Fruit fly (Drosophila melanogaster) whole organism, embryonic: ENCODE data around the gene CG10651.

Source experiments
- Antp ChIP-seq: fragments of 200-800 bp; sonication (Bioruptor generic); optimal IDR thresholded peaks from 3 replicates; lab custom pipeline; 2016; ENCODE audit warnings: missing biosample characterization, missing genetic modification characterization
- Blimp-1 ChIP-seq: fragments of 200-800 bp; sonication (Bioruptor generic); optimal IDR thresholded peaks from 3 replicates; lab custom pipeline; 2018; ENCODE audit warnings: missing biosample characterization, missing genetic modification characterization, mild to moderate bottlenecking, moderate library complexity, missing genetic modification reagents
- BtbVII ChIP-seq: fragments of 200-800 bp; sonication (Bioruptor generic); optimal IDR thresholded peaks from 3 replicates; lab custom pipeline; 2017; ENCODE audit warnings: missing biosample characterization, mild to moderate bottlenecking, missing genetic modification characterization
- CG11398 ChIP-seq: fragments of 200-800 bp; sonication (Bioruptor generic); optimal IDR thresholded peaks from 2 replicates; lab custom pipeline; 2016; ENCODE audit warnings: missing biosample characterization, missing genetic modification characterization
- CG11456 ChIP-seq: fragments of 200-800 bp; sonication (Bioruptor generic); IDR thresholded peaks from 3 replicates; pipeline ENCODE4 v1.3.6; 2022; ENCODE audit warnings: missing biosample characterization, missing genetic modification characterization
- CG11504 ChIP-seq: fragments of 200-800 bp; sonication (Bioruptor generic); optimal IDR thresholded peaks from 3 replicates; lab custom pipeline; 2019; ENCODE audit warnings: missing biosample characterization, mild to moderate bottlenecking, missing genetic modification characterization, moderate library complexity
- CG13894 ChIP-seq: fragments of 200-800 bp; sonication (Bioruptor generic); optimal IDR thresholded peaks from 3 replicates; lab custom pipeline; 2018; ENCODE audit warnings: missing biosample characterization, mild to moderate bottlenecking, missing genetic modification characterization, moderate library complexity
- CG15514 ChIP-seq: fragments of 200-800 bp; sonication (Bioruptor generic); optimal IDR thresholded peaks from 3 replicates; lab custom pipeline; 2017; ENCODE audit warnings: missing biosample characterization, missing genetic modification characterization, mild to moderate bottlenecking, moderate library complexity, missing genetic modification reagents
- CG1603 ChIP-seq: fragments of 200-800 bp; sonication (Bioruptor generic); optimal IDR thresholded peaks from 2 replicates; lab custom pipeline; 2019; ENCODE audit warnings: missing biosample characterization, mild to moderate bottlenecking, missing genetic modification characterization, moderate library complexity
- CG16779 ChIP-seq: fragments of 200-800 bp; sonication (Bioruptor generic); IDR thresholded peaks from 2 replicates; pipeline ENCODE4 v1.3.6; 2022; ENCODE audit warnings: missing biosample characterization, missing genetic modification characterization
- CG2120 ChIP-seq: fragments of 200-800 bp; sonication (Bioruptor generic); optimal IDR thresholded peaks from 3 replicates; lab custom pipeline; 2016; ENCODE audit warnings: missing biosample characterization, missing genetic modification characterization
- CG2199 ChIP-seq: fragments of 200-800 bp; sonication (Bioruptor generic); IDR thresholded peaks from 3 replicates; pipeline ENCODE4 v1.3.6; 2022; ENCODE audit warnings: missing biosample characterization, missing genetic modification characterization
- CG30020 ChIP-seq: fragments of 200-800 bp; optimal IDR thresholded peaks from 2 replicates; lab custom pipeline; 2019; ENCODE audit warnings: missing biosample characterization, mild to moderate bottlenecking, missing genetic modification characterization, moderate library complexity
- CG32532 ChIP-seq: fragments of 200-800 bp; sonication (Bioruptor generic); IDR thresholded peaks from 2 replicates; pipeline ENCODE4 v1.3.6; 2022; ENCODE audit warnings: missing biosample characterization, missing genetic modification characterization
- CG3281 ChIP-seq: fragments of 200-800 bp; sonication (Bioruptor generic); optimal IDR thresholded peaks from 3 replicates; lab custom pipeline; 2017; ENCODE audit warnings: missing biosample characterization, mild to moderate bottlenecking, missing genetic modification characterization
- CG3838 ChIP-seq: fragments of 200-800 bp; sonication (Bioruptor generic); optimal IDR thresholded peaks from 3 replicates; lab custom pipeline; 2016; ENCODE audit warnings: missing biosample characterization, missing genetic modification characterization
- CG4360 ChIP-seq: fragments of 200-800 bp; sonication (Bioruptor generic); IDR thresholded peaks from 2 replicates; pipeline ENCODE4 v1.3.6; 2022; ENCODE audit warnings: missing biosample characterization, missing genetic modification characterization
- CG8765 ChIP-seq: fragments of 200-800 bp; sonication (Bioruptor generic); IDR thresholded peaks from 2 replicates; pipeline ENCODE4 v1.3.6; 2022; ENCODE audit warnings: missing biosample characterization, missing genetic modification characterization
- CG9932 ChIP-seq: fragments of 200-800 bp; sonication (Bioruptor generic); IDR thresholded peaks from 2 replicates; pipeline ENCODE4 v1.3.6; 2022; ENCODE audit warnings: missing biosample characterization, missing genetic modification characterization
- CTCF ChIP-seq: fragments of 200-800 bp; sonication (Bioruptor generic); optimal IDR thresholded peaks from 2 replicates; lab custom pipeline; 2017; ENCODE audit warnings: missing biosample characterization, mild to moderate bottlenecking, missing genetic modification characterization, moderate library complexity
- Dfd ChIP-seq, 2 experiments: fragments of >200 bp; optimal IDR thresholded peaks; 2 replicates each; lab custom pipeline; 2017; ENCODE audit warnings: missing biosample characterization in 2 of 2, missing genetic modification characterization in 2 of 2
- Dp ChIP-seq: fragments of 200-800 bp; sonication (Bioruptor generic); optimal IDR thresholded peaks from 2 replicates; lab custom pipeline; 2018; ENCODE audit warnings: missing biosample characterization, mild to moderate bottlenecking, missing genetic modification characterization, moderate library complexity
- E2f2 ChIP-seq: fragments of 200-800 bp; sonication (Bioruptor generic); IDR thresholded peaks from 2 replicates; pipeline ENCODE4 v1.3.6; 2022; ENCODE audit warnings: missing biosample characterization, missing genetic modification characterization
- Ets65A ChIP-seq: fragments of 200-800 bp; sonication (Bioruptor generic); peaks from one replicate; lab custom pipeline; 2016; ENCODE audit warnings: missing biosample characterization, missing genetic modification characterization
- Myb ChIP-seq: fragments of 200-800 bp; sonication (Bioruptor generic); optimal IDR thresholded peaks from 2 replicates; lab custom pipeline; 2016; ENCODE audit warnings: missing biosample characterization, missing genetic modification characterization
- Ravus ChIP-seq: fragments of 200-800 bp; sonication (Bioruptor generic); IDR thresholded peaks from 2 replicates; pipeline ENCODE4 v1.3.6; 2022; ENCODE audit warnings: missing biosample characterization, missing genetic modification characterization
- YL-1 ChIP-seq: fragments of 200-800 bp; sonication (Bioruptor generic); optimal IDR thresholded peaks from 3 replicates; lab custom pipeline; 2017; ENCODE audit warnings: missing biosample characterization, mild to moderate bottlenecking, missing genetic modification characterization
- amos ChIP-seq: fragments of 200-800 bp; sonication (Bioruptor generic); IDR thresholded peaks from 2 replicates; pipeline ENCODE4 v1.3.6; 2022; ENCODE audit warnings: missing biosample characterization, missing genetic modification characterization; ENCODE audit not compliant: partially characterized antibody
- ase ChIP-seq: fragments of 200-800 bp; sonication (Bioruptor generic); IDR thresholded peaks from 3 replicates; pipeline ENCODE4 v1.3.6; 2022; ENCODE audit warnings: missing biosample characterization, missing genetic modification characterization
- bbx ChIP-seq: fragments of 200-800 bp; sonication (Bioruptor generic); IDR thresholded peaks from 2 replicates; pipeline ENCODE4 v1.3.6; 2022; ENCODE audit warnings: missing biosample characterization, missing genetic modification characterization; ENCODE audit not compliant: partially characterized antibody
- bcd ChIP-seq: fragments of 200-800 bp; sonication (Bioruptor generic); optimal IDR thresholded peaks from 2 replicates; lab custom pipeline; 2017; ENCODE audit warnings: missing biosample characterization, mild to moderate bottlenecking, missing genetic modification characterization
- cg ChIP-seq: fragments of 200-800 bp; sonication (Bioruptor generic); optimal IDR thresholded peaks from 3 replicates; lab custom pipeline; 2019; ENCODE audit warnings: missing biosample characterization, mild to moderate bottlenecking, missing genetic modification characterization, moderate library complexity
- chn ChIP-seq: fragments of 200-800 bp; sonication (Bioruptor generic); optimal IDR thresholded peaks from 2 replicates; lab custom pipeline; 2016; ENCODE audit warnings: missing biosample characterization, missing genetic modification characterization
- da ChIP-seq: fragments of 200-800 bp; sonication (Bioruptor generic); optimal IDR thresholded peaks from 2 replicates; lab custom pipeline; 2016; ENCODE audit warnings: missing biosample characterization, missing genetic modification characterization
- dmrt11E ChIP-seq: fragments of 200-800 bp; sonication (Bioruptor generic); optimal IDR thresholded peaks from 3 replicates; lab custom pipeline; 2018; ENCODE audit warnings: missing biosample characterization, mild to moderate bottlenecking, missing genetic modification characterization, moderate library complexity
- dpn ChIP-seq, 2 experiments: fragments of 200-800 bp; sonication (Bioruptor generic); optimal IDR thresholded peaks; 3 replicates each; lab custom pipeline; 2016; ENCODE audit warnings: missing biosample characterization in 2 of 2, missing genetic modification characterization in 2 of 2
- fd3F ChIP-seq: fragments of 200-800 bp; sonication (Bioruptor generic); optimal IDR thresholded peaks from 2 replicates; lab custom pipeline; 2018; ENCODE audit warnings: missing biosample characterization, mild to moderate bottlenecking, missing genetic modification characterization, moderate library complexity
- fd64A ChIP-seq: fragments of 200-800 bp; sonication (Bioruptor generic); optimal IDR thresholded peaks from 3 replicates; lab custom pipeline; 2018; ENCODE audit warnings: missing biosample characterization, mild to moderate bottlenecking, missing genetic modification characterization
- gcm ChIP-seq: fragments of 200-800 bp; sonication (Bioruptor generic); optimal IDR thresholded peaks from 2 replicates; lab custom pipeline; 2019; ENCODE audit warnings: missing biosample characterization, mild to moderate bottlenecking, missing genetic modification characterization, moderate library complexity
- ham ChIP-seq: fragments of 200-800 bp; sonication (Bioruptor generic); IDR thresholded peaks from 2 replicates; pipeline ENCODE4 v1.3.6; 2022; ENCODE audit warnings: missing biosample characterization, missing genetic modification characterization
- hb ChIP-seq: fragments of 200-800 bp; sonication (Bioruptor generic); IDR thresholded peaks from 3 replicates; pipeline ENCODE4 v1.3.6; 2022; ENCODE audit warnings: missing biosample characterization, missing genetic modification characterization; ENCODE audit not compliant: partially characterized antibody
- her ChIP-seq: fragments of 200-800 bp; sonication (Bioruptor generic); optimal IDR thresholded peaks from 2 replicates; lab custom pipeline; 2016; ENCODE audit warnings: missing biosample characterization, missing genetic modification characterization
- lilli ChIP-seq: fragments of 200-800 bp; sonication (Bioruptor generic); optimal IDR thresholded peaks from 3 replicates; lab custom pipeline; 2016; ENCODE audit warnings: missing biosample characterization, missing genetic modification characterization
- lmd ChIP-seq: fragments of 200-800 bp; sonication (Bioruptor generic); IDR thresholded peaks from 2 replicates; pipeline ENCODE4 v1.3.6; 2022; ENCODE audit warnings: missing biosample characterization, missing genetic modification characterization
- nau ChIP-seq: fragments of 200-800 bp; sonication (Bioruptor generic); optimal IDR thresholded peaks from 3 replicates; lab custom pipeline; 2017; ENCODE audit warnings: missing biosample characterization, mild to moderate bottlenecking, missing genetic modification characterization, missing genetic modification reagents
- pzg ChIP-seq: fragments of 200-800 bp; sonication (Bioruptor generic); optimal IDR thresholded peaks from 3 replicates; lab custom pipeline; 2018; ENCODE audit warnings: missing biosample characterization, mild to moderate bottlenecking, missing genetic modification characterization, moderate library complexity
- ro ChIP-seq: fragments of 200-800 bp; sonication (Bioruptor generic); IDR thresholded peaks from 2 replicates; pipeline ENCODE4 v1.3.6; 2022; ENCODE audit warnings: missing biosample characterization, missing genetic modification characterization
- slbo ChIP-seq: fragments of 200-800 bp; sonication (Bioruptor generic); IDR thresholded peaks from 2 replicates; pipeline ENCODE4 v1.3.6; 2022; ENCODE audit warnings: missing biosample characterization, missing genetic modification characterization
- stwl ChIP-seq: fragments of 200-800 bp; sonication (Bioruptor generic); optimal IDR thresholded peaks from 3 replicates; lab custom pipeline; 2018; ENCODE audit warnings: missing biosample characterization, mild to moderate bottlenecking, missing genetic modification characterization, moderate library complexity
- trem ChIP-seq: fragments of 200-800 bp; optimal IDR thresholded peaks from 3 replicates; lab custom pipeline; 2019; ENCODE audit warnings: missing biosample characterization, mild to moderate bottlenecking, missing genetic modification characterization, moderate library complexity
- wdn ChIP-seq: fragments of 200-800 bp; sonication (Bioruptor generic); IDR thresholded peaks from 2 replicates; pipeline ENCODE4 v1.3.6; 2022; ENCODE audit warnings: missing biosample characterization, missing genetic modification characterization
- wor ChIP-seq: fragments of 200-800 bp; sonication (Bioruptor generic); IDR thresholded peaks from 2 replicates; pipeline ENCODE4 v1.3.6; 2022; ENCODE audit warnings: missing biosample characterization, missing genetic modification characterization

The CG10651 gene

dm6 chr2L:20098194-20098593 lies 36.5 kb downstream of the CG10651 start (continued):
- TF ChIP-seq CG32532 (GFP tag; lab: Robert Waterston, UW) (peak; percentile 39), CTCF (peak; percentile 38), dpn (GFP tag; optimal IDR thresholded peaks at IDR 0.05; lab: Kevin White, UChicago) (peak in 1 of 2 experiments; percentile 15), CG4360 (GFP tag; lab: Robert Waterston, UW) (no peak), trem (tag; lab: Kevin White, UChicago) (peak; percentile 23), hb (GFP tag; lab: Robert Waterston, UW) (no peak), E2f2 (GFP tag; lab: Robert Waterston, UW) (peak; percentile 68), pzg (GFP tag; lab: Kevin White, UChicago) (peak; percentile 8), chn (GFP tag; lab: Kevin White, UChicago) (no peak), her (peak; percentile 2), fd64A (GFP tag; lab: Kevin White, UChicago) (no peak), CG13894 (no peak), cg (no peak), da (GFP tag; lab: Kevin White, UChicago) (no peak), CG15514 (GFP tag; lab: Kevin White, UChicago) (peak; percentile 2), CG2199 (GFP tag; lab: Robert Waterston, UW) (peak; percentile 63; the same call in 1 of the 3 replicates), Dfd (GFP tag; optimal IDR thresholded peaks at IDR 0.05; lab: Kevin White, UChicago) (no peak), CG3838 (GFP tag; lab: Kevin White, UChicago) (no peak), Dp (GFP tag; lab: Kevin White, UChicago) (peak; percentile 61), ase (0 out of 3 replicates have a peak, but pooled peaks have one; percentile 28), BtbVII (GFP tag; lab: Kevin White, UChicago) (no peak), CG11456 (GFP tag; lab: Robert Waterston, UW) (0 out of 3 replicates have a peak, but pooled peaks have one; percentile 30), CG16779 (no peak), ham (no peak), Antp (GFP tag; lab: Kevin White, UChicago) (no peak), CG3281 (GFP tag; lab: Kevin White, UChicago) (no peak), YL-1 (GFP tag; lab: Kevin White, UChicago) (no peak), CG1603 (tag; lab: Kevin White, UChicago) (peak; percentile 37), slbo (GFP tag; lab: Robert Waterston, UW) (peak; percentile 24; the same call in 1 of the 2 replicates), stwl (tag; lab: Kevin White, UChicago) (peak; percentile 57), CG11398 (GFP tag; lab: Kevin White, UChicago) (no peak), CG30020 (tag; lab: Kevin White, UChicago) (no peak), bbx (GFP tag; lab: Robert Waterston, UW) (peak; percentile 10; the same call in 1 of the 2 replicates), nau (GFP tag; lab: Kevin White, UChicago) (no peak), dmrt11E (tag; lab: Kevin White, UChicago) (no peak), CG9932 (GFP tag; lab: Robert Waterston, UW) (peak; percentile 43), bcd (no peak), fd3F (no peak), Blimp-1 (no peak), ro (GFP tag; lab: Robert Waterston, UW) (no peak), Ets65A (GFP tag; lab: Kevin White, UChicago) (peak; percentile 20), wdn (GFP tag; lab: Robert Waterston, UW) (no peak), amos (GFP tag; lab: Robert Waterston, UW) (0 out of 2 replicates have a peak, but pooled peaks have one; percentile 20), lmd (0 out of 2 replicates have a peak, but pooled peaks have one; percentile 7), gcm (GFP tag; lab: Kevin White, UChicago) (no peak), Ravus (GFP tag; lab: Robert Waterston, UW) (no peak; the same call in 1 of the 2 replicates), CG2120 (peak; percentile 3), wor (GFP tag; lab: Robert Waterston, UW) (no peak), CG8765 (GFP tag; lab: Robert Waterston, UW) (no peak; the same call in 1 of the 2 replicates), CG11504 (tag; lab: Kevin White, UChicago) (peak; percentile 9), Myb (GFP tag; lab: Kevin White, UChicago) (peak; percentile 32), lilli (GFP tag; lab: Kevin White, UChicago) (peak; percentile 4)
